Worm (Caenorhabditis elegans): ENCODE results near the gene bpl-1.

bpl-1 gene

ce11 chrII:6248029-6248428, 26.0 kb upstream of the bpl-1 start:
- no peak for TF ChIP-seq efl-1 (optimal IDR thresholded peaks at IDR 0.05)
- peak in 1 of 2 experiments; percentile 56 for TF ChIP-seq efl-1 (GFP tag; optimal IDR thresholded peaks at IDR 0.05 in 1 of 2)
- no peak for TF ChIP-seq aly-2 (tag; optimal IDR thresholded peaks at IDR 0.05)

ce11 chrII:6248503-6248902, 25.5 kb upstream of the bpl-1 start:
- TF ChIP-seq elt-3 (tag; optimal IDR thresholded peaks at IDR 0.05) (peak in 1 of 6 experiments; percentile 10), swsn-7 (tag; optimal IDR thresholded peaks at IDR 0.05) (peak; percentile 58), grh-1 (GFP tag; IDR thresholded peaks at IDR 0.05) (no peak), sptf-1 (tag; optimal IDR thresholded peaks at IDR 0.05) (no peak), nhr-237 (tag; optimal IDR thresholded peaks at IDR 0.05) (no peak), xbp-1 (tag; optimal IDR thresholded peaks at IDR 0.05) (peak; percentile 20), snu-23 (GFP tag; optimal IDR thresholded peaks at IDR 0.05) (peak; percentile 64), C16A3.4 (tag; optimal IDR thresholded peaks at IDR 0.05) (peak; percentile 78), tbx-2 (tag; optimal IDR thresholded peaks at IDR 0.05) (peak; percentile 24), nhr-19 (GFP tag; conservative IDR thresholded peaks at IDR 0.05) (peak; percentile 57), nhr-77 (tag; optimal IDR thresholded peaks at IDR 0.05) (peak; percentile 47), snpc-4 (tag; optimal IDR thresholded peaks at IDR 0.05) (no peak), fos-1 (tag; optimal IDR thresholded peaks at IDR 0.05) (peak; percentile 10), irx-1 (tag; optimal IDR thresholded peaks at IDR 0.05) (peak; percentile 31), lir-3 (tag; optimal IDR thresholded peaks at IDR 0.05; ENCODE audit: poor library complexity) (peak; percentile 40), dsc-1 (tag; optimal IDR thresholded peaks at IDR 0.05) (peak; percentile 28), nhr-47 (tag; optimal IDR thresholded peaks at IDR 0.05) (peak; percentile 60), mep-1 (tag; optimal IDR thresholded peaks at IDR 0.05) (peak; percentile 71), nhr-85 (tag) (peak; percentile 80), lsy-2 (tag; optimal IDR thresholded peaks at IDR 0.05) (peak; percentile 8 to 60), C04F5.9 (tag; optimal IDR thresholded peaks at IDR 0.05) (no peak), mdl-1 (tag; optimal IDR thresholded peaks at IDR 0.05) (peak in 1 of 2 experiments; percentile 49), nhr-90 (tag; optimal IDR thresholded peaks at IDR 0.05; ENCODE audit: poor library complexity) (peak; percentile 64), nhr-76 (tag; optimal IDR thresholded peaks at IDR 0.05) (no peak), nhr-20 (tag; optimal IDR thresholded peaks at IDR 0.05) (peak; percentile 45), lin-35 (GFP tag; optimal IDR thresholded peaks at IDR 0.05) (peak; percentile 42 to 83), unc-130 (tag; optimal IDR thresholded peaks at IDR 0.05) (peak; percentile 35), unc-86 (tag; optimal IDR thresholded peaks at IDR 0.05) (peak; percentile 18), nhr-28 (tag; optimal IDR thresholded peaks at IDR 0.05) (no peak), ceh-82 (tag; optimal IDR thresholded peaks at IDR 0.05) (peak; percentile 4 to 36 (median 20)), dpl-1 (GFP tag; optimal IDR thresholded peaks at IDR 0.05) (peak; percentile 54 to 68 (median 63)), skn-1 (tag; optimal IDR thresholded peaks at IDR 0.05) (peak; percentile 27), lin-14 (GFP tag; optimal IDR thresholded peaks at IDR 0.05) (no peak), aly-2 (tag; optimal IDR thresholded peaks at IDR 0.05) (peak; percentile 10), nhr-11 (tag; optimal IDR thresholded peaks at IDR 0.05) (no peak), nhr-71 (tag; optimal IDR thresholded peaks at IDR 0.05) (peak; percentile 58), efl-1 (optimal IDR thresholded peaks at IDR 0.05) (peak; percentile 64 to 74), efl-1 (GFP tag; optimal IDR thresholded peaks at IDR 0.05 in 1 of 2) (peak; percentile 62 to 98), elt-2 (tag; optimal IDR thresholded peaks at IDR 0.05) (peak; percentile 29), rnt-1 (tag; optimal IDR thresholded peaks at IDR 0.05) (peak; percentile 52)

ce11 chrII:6250782-6251461, 23.1 kb upstream of the bpl-1 start, which contains the start of gene phb-2:
Gene phb-2, plus strand, starts transcription at chrII:6251411.
- no peak for TF ChIP-seq lin-39 (tag; optimal IDR thresholded peaks at IDR 0.05)
- TF ChIP-seq egl-27 (tag; optimal IDR thresholded peaks at IDR 0.05), result no peak
- TF ChIP-seq irx-1 (tag; optimal IDR thresholded peaks at IDR 0.05), result peak; percentile 49
- no peak for TF ChIP-seq pqm-1 (tag; optimal IDR thresholded peaks at IDR 0.05)
- no peak for TF ChIP-seq pag-3 (tag; optimal IDR thresholded peaks at IDR 0.05; ENCODE audit: borderline replicate concordance, insufficient read depth)
- TF ChIP-seq fkh-10 (GFP tag; optimal IDR thresholded peaks at IDR 0.05), result peak; percentile 7
- TF ChIP-seq ets-5 (GFP tag; IDR thresholded peaks at IDR 0.05), result no peak
- TF ChIP-seq hpl-2 (GFP tag; optimal IDR thresholded peaks at IDR 0.05), result peak; percentile 7
- peak; percentile 63 for TF ChIP-seq fos-1 (tag; optimal IDR thresholded peaks at IDR 0.05)
- no peak for TF ChIP-seq nhr-84 (tag; optimal IDR thresholded peaks at IDR 0.05)
- no peak for TF ChIP-seq zag-1 (tag; optimal IDR thresholded peaks at IDR 0.05)
- no peak for TF ChIP-seq ces-1 (GFP tag; optimal IDR thresholded peaks at IDR 0.05)
- peak; percentile 92 to 99 for TF ChIP-seq efl-1 (optimal IDR thresholded peaks at IDR 0.05)
- peak; percentile 98 to 100 for TF ChIP-seq efl-1 (GFP tag; optimal IDR thresholded peaks at IDR 0.05 in 1 of 2)
- peak; percentile 17 for TF ChIP-seq C04F5.9 (tag; optimal IDR thresholded peaks at IDR 0.05)
- peak; percentile 73 for TF ChIP-seq lin-14 (GFP tag; optimal IDR thresholded peaks at IDR 0.05)

Measured in whole organism, L1 larva.